Worm (Caenorhabditis elegans): ENCODE results near the gene ZK1290.15.

Gene ZK1290.15

DNA sequence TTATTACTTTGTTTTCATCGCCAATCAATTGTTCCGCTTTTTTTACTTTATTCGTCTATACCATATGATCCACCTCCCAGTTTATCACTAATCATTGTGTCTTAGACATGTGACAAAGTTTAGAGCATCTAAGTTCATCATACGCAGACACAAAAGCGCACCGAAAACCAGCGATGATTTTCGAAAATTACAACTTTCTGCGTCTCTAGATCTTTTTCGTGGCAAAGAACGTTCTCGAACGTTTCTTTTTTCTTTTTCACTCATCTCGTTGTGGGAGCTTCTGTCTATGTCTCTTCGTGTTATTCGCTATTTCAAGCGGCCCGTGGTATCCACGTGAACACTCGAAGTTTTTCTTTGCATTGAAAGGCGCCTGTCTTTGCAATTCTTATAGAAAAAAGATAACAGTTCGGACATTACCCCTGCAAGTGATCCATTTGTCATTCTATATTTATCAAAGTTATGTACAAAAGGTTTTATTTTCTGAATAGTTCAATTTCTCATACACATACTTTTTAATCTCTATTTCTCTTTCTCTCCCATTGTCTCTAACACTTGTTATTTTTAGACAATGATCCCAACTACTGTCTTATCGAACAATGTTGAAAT is 5.8 kb downstream of the ZK1290.15 start, which contains the start of gene ZK1290.5 (continued):
- no peak for TF ChIP-seq nhr-111 (GFP tag; optimal IDR thresholded peaks at IDR 0.05)
- TF ChIP-seq daf-16 (GFP tag; optimal IDR thresholded peaks at IDR 0.05): peak; percentile 82 to 87
- peak; percentile 76 for TF ChIP-seq daf-16 (tag; optimal IDR thresholded peaks at IDR 0.05)
- TF ChIP-seq daf-8 (GFP tag; IDR thresholded peaks at IDR 0.05): no peak
- peak; percentile 34 for TF ChIP-seq fos-1 (tag; optimal IDR thresholded peaks at IDR 0.05)
- peak; percentile 52 for TF ChIP-seq mxl-3 (GFP tag; optimal IDR thresholded peaks at IDR 0.05)
- no peak for TF ChIP-seq lin-38 (GFP tag; IDR thresholded peaks at IDR 0.05)
- no peak for TF ChIP-seq daf-12 (tag; optimal IDR thresholded peaks at IDR 0.05)
- peak; percentile 83 for TF ChIP-seq nhr-10 (tag; optimal IDR thresholded peaks at IDR 0.05)
- TF ChIP-seq ztf-11 (tag; optimal IDR thresholded peaks at IDR 0.05): no peak
- no peak for TF ChIP-seq dmd-9 (GFP tag; IDR thresholded peaks at IDR 0.05)
- peak; percentile 26; the same call in 1 of the 2 replicates for TF ChIP-seq saeg-2 (GFP tag; IDR thresholded peaks at IDR 0.05)
- no peak for TF ChIP-seq skn-1 (tag; optimal IDR thresholded peaks at IDR 0.05)
- peak; percentile 96 for TF ChIP-seq aha-1 (tag)
- peak; percentile 97 for TF ChIP-seq hlh-30 (tag; optimal IDR thresholded peaks at IDR 0.05; ENCODE audit: insufficient read depth)
- peak; percentile 90 for TF ChIP-seq ceh-20 (GFP tag; IDR thresholded peaks at IDR 0.05)
- TF ChIP-seq ZK337.2 (GFP tag; IDR thresholded peaks at IDR 0.05): no peak
- TF ChIP-seq pha-4 (GFP tag; IDR thresholded peaks at IDR 0.05): peak; percentile 86
- peak; percentile 61 for TF ChIP-seq pha-4 (tag; optimal IDR thresholded peaks at IDR 0.05)
- TF ChIP-seq unc-130 (GFP tag; optimal IDR thresholded peaks at IDR 0.05): no peak
- peak; percentile 98 for TF ChIP-seq nhr-48 (tag; optimal IDR thresholded peaks at IDR 0.05)
- TF ChIP-seq F26F4.8 (GFP tag; conservative IDR thresholded peaks at IDR 0.05): no peak
- TF ChIP-seq gei-8 (GFP tag; optimal IDR thresholded peaks at IDR 0.05): peak; percentile 96
- peak; percentile 37 for TF ChIP-seq ztf-7 (tag; optimal IDR thresholded peaks at IDR 0.05)
- peak; percentile 75 for TF ChIP-seq spr-1 (tag; optimal IDR thresholded peaks at IDR 0.05)
- TF ChIP-seq ZK546.5 (tag; optimal IDR thresholded peaks at IDR 0.05): no peak
- peak; percentile 62 for TF ChIP-seq hmg-1.1 (GFP tag; IDR thresholded peaks at IDR 0.05)
- TF ChIP-seq lim-7 (GFP tag; IDR thresholded peaks at IDR 0.05): no peak
- peak; percentile 96 for TF ChIP-seq tra-1 (GFP tag; IDR thresholded peaks at IDR 0.05)
- peak; percentile 83 for TF ChIP-seq zfp-3 (GFP tag; conservative IDR thresholded peaks at IDR 0.05)
- TF ChIP-seq D1046.2 (GFP tag; IDR thresholded peaks at IDR 0.05): no peak
- TF ChIP-seq F49E8.2 (tag; optimal IDR thresholded peaks at IDR 0.05; ENCODE audit: borderline replicate concordance): no peak
- peak; percentile 72 for TF ChIP-seq nhr-77 (tag; optimal IDR thresholded peaks at IDR 0.05)
- no peak for TF ChIP-seq zag-1 (tag; optimal IDR thresholded peaks at IDR 0.05)
- TF ChIP-seq duxl-1 (tag; optimal IDR thresholded peaks at IDR 0.05; ENCODE audit: poor library complexity): peak; percentile 15
- TF ChIP-seq F10B5.3 (tag; optimal IDR thresholded peaks at IDR 0.05): no peak
- peak in 1 of 2 experiments; percentile 69 for TF ChIP-seq hif-1 (tag; optimal IDR thresholded peaks at IDR 0.05)
- no peak for TF ChIP-seq lin-15B (tag; optimal IDR thresholded peaks at IDR 0.05)
- TF ChIP-seq attf-4 (tag; optimal IDR thresholded peaks at IDR 0.05): no peak
- no peak for TF ChIP-seq Y105C5A.15 (GFP tag; IDR thresholded peaks at IDR 0.05)
- no peak for TF ChIP-seq lin-29 (GFP tag; IDR thresholded peaks at IDR 0.05)
- peak; percentile 48; the same call in 1 of the 2 replicates for TF ChIP-seq madf-9 (GFP tag; conservative IDR thresholded peaks at IDR 0.05)
- peak; percentile 63 for TF ChIP-seq nhr-76 (tag; optimal IDR thresholded peaks at IDR 0.05)
- no peak for TF ChIP-seq ceh-28 (tag; optimal IDR thresholded peaks at IDR 0.05)
- peak; percentile 99 for TF ChIP-seq dmd-6 (GFP tag; IDR thresholded peaks at IDR 0.05)
- no peak for TF ChIP-seq ceh-44 (GFP tag; IDR thresholded peaks at IDR 0.05)
- TF ChIP-seq ceh-32 (tag; optimal IDR thresholded peaks at IDR 0.05; ENCODE audit: poor library complexity): no peak
- peak; percentile 56 for TF ChIP-seq mes-2 (tag; optimal IDR thresholded peaks at IDR 0.05; ENCODE audit: poor library complexity, severe bottlenecking)
- peak; percentile 71 for TF ChIP-seq lin-13 (GFP tag; optimal IDR thresholded peaks at IDR 0.05)
- TF ChIP-seq mdt-29 (GFP tag; IDR thresholded peaks at IDR 0.05): peak; percentile 96
- TF ChIP-seq hlh-11 (tag; optimal IDR thresholded peaks at IDR 0.05): peak; percentile 99

Data from whole organism, L4 larva.